3 worm cellular contexts compared by ENCODE assay signal in the genomic region with DNA sequence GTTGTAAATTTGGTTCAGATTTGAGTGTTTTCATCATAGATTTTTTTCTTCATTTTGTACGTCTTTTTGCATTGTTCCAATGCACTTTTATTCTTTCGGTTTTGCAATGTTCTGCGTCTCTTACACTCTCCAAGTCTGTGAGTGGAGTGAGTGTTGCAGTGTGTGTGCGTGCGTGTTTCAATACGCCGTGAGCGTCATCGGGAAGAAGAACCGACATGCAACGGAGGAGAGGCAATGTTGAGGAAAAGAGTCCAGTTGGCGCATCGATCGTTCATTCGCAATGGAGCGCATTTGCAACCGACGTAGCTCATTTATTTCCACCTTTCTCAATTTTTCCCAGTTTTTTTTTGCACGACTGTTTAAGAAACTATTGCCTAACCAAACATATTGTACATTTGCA.
TF ChIP-seq lines count a peak whose summit lies in the region.

A gene (plus strand): TSS at position 400 of the 400 bp plus-strand sequence.

TF ChIP-seq in whole organism, L1 larva, 84 proteins besides CTCF, POLR2A, EP300 and RAD21 (continued from another document and continues in another):
- peak; percentile 83 for TF ChIP-seq hpl-2 (GFP tag; optimal IDR thresholded peaks at IDR 0.05; lab: Kevin White, UChicago)
- peak; percentile 71 for TF ChIP-seq snpc-4 (tag; optimal IDR thresholded peaks at IDR 0.05; lab: Kevin White, UChicago)
- TF ChIP-seq lin-39 (tag; optimal IDR thresholded peaks at IDR 0.05; lab: Kevin White, UChicago), result peak; percentile 66
- peak; percentile 93 for TF ChIP-seq rnt-1 (tag; optimal IDR thresholded peaks at IDR 0.05; lab: Kevin White, UChicago)
- TF ChIP-seq nhr-47 (tag; optimal IDR thresholded peaks at IDR 0.05; lab: Kevin White, UChicago), result peak; percentile 93
- TF ChIP-seq lin-35 (GFP tag; optimal IDR thresholded peaks at IDR 0.05; lab: Kevin White, UChicago), result peak; percentile 86 to 89
- TF ChIP-seq nhr-90 (tag; optimal IDR thresholded peaks at IDR 0.05; lab: Kevin White, UChicago; ENCODE audit: poor library complexity), result peak; percentile 89
- peak; percentile 97 for TF ChIP-seq mep-1 (tag; optimal IDR thresholded peaks at IDR 0.05; lab: Kevin White, UChicago)
- TF ChIP-seq pag-3 (tag; optimal IDR thresholded peaks at IDR 0.05; lab: Kevin White, UChicago; ENCODE audit: borderline replicate concordance, insufficient read depth), result no peak
- TF ChIP-seq nhr-85 (tag; lab: Kevin White, UChicago), result peak; percentile 95
- peak; percentile 85 for TF ChIP-seq isw-1 (GFP tag; IDR thresholded peaks at IDR 0.05; lab: Robert Waterston, UW)
- peak; percentile 75 to 80 for TF ChIP-seq efl-1 (optimal IDR thresholded peaks at IDR 0.05; lab: Kevin White, UChicago)
- peak; percentile 63 to 96 for TF ChIP-seq efl-1 (GFP tag; optimal IDR thresholded peaks at IDR 0.05 in 1 of 2; lab: Kevin White, UChicago)
- peak; percentile 88 for TF ChIP-seq fos-1 (tag; optimal IDR thresholded peaks at IDR 0.05; lab: Kevin White, UChicago)
- peak; percentile 81 for TF ChIP-seq lin-15B (tag; optimal IDR thresholded peaks at IDR 0.05; lab: Kevin White, UChicago)
- TF ChIP-seq elt-2 (tag; optimal IDR thresholded peaks at IDR 0.05; lab: Kevin White, UChicago), result peak; percentile 81
- TF ChIP-seq lir-3 (tag; optimal IDR thresholded peaks at IDR 0.05; lab: Kevin White, UChicago; ENCODE audit: poor library complexity), result peak; percentile 77
- TF ChIP-seq mef-2 (tag; optimal IDR thresholded peaks at IDR 0.05; lab: Kevin White, UChicago), result peak; percentile 72
- peak; percentile 66; the same call in 1 of the 2 replicates for TF ChIP-seq mab-9 (GFP tag; IDR thresholded peaks at IDR 0.05; lab: Robert Waterston, UW)
- TF ChIP-seq grh-1 (GFP tag; IDR thresholded peaks at IDR 0.05; lab: Robert Waterston, UW), result peak; percentile 77
- peak; percentile 96 for TF ChIP-seq nhr-77 (tag; optimal IDR thresholded peaks at IDR 0.05; lab: Kevin White, UChicago)
- TF ChIP-seq aha-1 (tag; optimal IDR thresholded peaks at IDR 0.05; lab: Kevin White, UChicago), result peak; percentile 45
- peak; percentile 92 for TF ChIP-seq dsc-1 (tag; optimal IDR thresholded peaks at IDR 0.05; lab: Kevin White, UChicago)
- no peak for TF ChIP-seq ama-1 (optimal IDR thresholded peaks at IDR 0.05; lab: Kevin White, UChicago)
- peak; percentile 73 for TF ChIP-seq sox-4 (tag; optimal IDR thresholded peaks at IDR 0.05; lab: Kevin White, UChicago)
- peak; percentile 37 for TF ChIP-seq nhr-11 (tag; optimal IDR thresholded peaks at IDR 0.05; lab: Kevin White, UChicago)
- TF ChIP-seq snu-23 (GFP tag; optimal IDR thresholded peaks at IDR 0.05; lab: Kevin White, UChicago), result peak; percentile 97
- TF ChIP-seq unc-30 (tag; optimal IDR thresholded peaks at IDR 0.05; lab: Kevin White, UChicago), result no peak
- TF ChIP-seq lin-14 (GFP tag; optimal IDR thresholded peaks at IDR 0.05; lab: Kevin White, UChicago), result peak; percentile 99
- TF ChIP-seq ceh-8 (GFP tag; optimal IDR thresholded peaks at IDR 0.05; lab: Kevin White, UChicago), result peak; percentile 73
- peak; percentile 91 for TF ChIP-seq xbp-1 (tag; optimal IDR thresholded peaks at IDR 0.05; lab: Kevin White, UChicago)
- TF ChIP-seq C04F5.9 (tag; optimal IDR thresholded peaks at IDR 0.05; lab: Kevin White, UChicago), result peak; percentile 38
- TF ChIP-seq fkh-10 (GFP tag; optimal IDR thresholded peaks at IDR 0.05; lab: Kevin White, UChicago), result peak; percentile 94
- TF ChIP-seq pax-3 (tag; optimal IDR thresholded peaks at IDR 0.05; lab: Kevin White, UChicago), result peak; percentile 83
- peak; percentile 56 for TF ChIP-seq zip-4 (GFP tag; optimal IDR thresholded peaks at IDR 0.05; lab: Kevin White, UChicago)
- TF ChIP-seq hlh-4 (tag; optimal IDR thresholded peaks at IDR 0.05; lab: Kevin White, UChicago), result no peak
- TF ChIP-seq ztf-11 (tag; optimal IDR thresholded peaks at IDR 0.05; lab: Kevin White, UChicago), result peak in 1 of 2 experiments; percentile 45
- peak; percentile 86 to 93 for TF ChIP-seq lsy-2 (tag; optimal IDR thresholded peaks at IDR 0.05; lab: Kevin White, UChicago)
- peak; percentile 75 for TF ChIP-seq ceh-88 (GFP tag; IDR thresholded peaks at IDR 0.05; lab: Robert Waterston, UW)
- peak; percentile 94 for TF ChIP-seq unc-86 (tag; optimal IDR thresholded peaks at IDR 0.05; lab: Kevin White, UChicago)
- TF ChIP-seq nhr-237 (tag; optimal IDR thresholded peaks at IDR 0.05; lab: Kevin White, UChicago), result peak; percentile 82

TF ChIP-seq in whole organism, L3 larva, 47 proteins besides CTCF, POLR2A, EP300 and RAD21 (continued from another document):
- TF ChIP-seq ama-1 (optimal IDR thresholded peaks at IDR 0.05; lab: Kevin White, UChicago) (peak; percentile 16), unc-39 (tag; optimal IDR thresholded peaks at IDR 0.05; lab: Kevin White, UChicago) (no peak), ceh-82 (tag; optimal IDR thresholded peaks at IDR 0.05; lab: Kevin White, UChicago) (peak; percentile 74), fos-1 (tag; optimal IDR thresholded peaks at IDR 0.05; lab: Kevin White, UChicago) (peak; percentile 51), mml-1 (tag; optimal IDR thresholded peaks at IDR 0.05; lab: Kevin White, UChicago) (no peak), ztf-11 (tag; optimal IDR thresholded peaks at IDR 0.05; lab: Kevin White, UChicago) (no peak), ceh-16 (tag; optimal IDR thresholded peaks at IDR 0.05; lab: Kevin White, UChicago) (no peak), fkh-2 (tag; optimal IDR thresholded peaks at IDR 0.05; lab: Kevin White, UChicago) (peak; percentile 63), nhr-67 (tag; optimal IDR thresholded peaks at IDR 0.05; lab: Kevin White, UChicago) (no peak), ceh-28 (tag; optimal IDR thresholded peaks at IDR 0.05; lab: Kevin White, UChicago) (peak; percentile 94), zag-1 (tag; optimal IDR thresholded peaks at IDR 0.05; lab: Kevin White, UChicago) (peak; percentile 38), pqm-1 (tag; optimal IDR thresholded peaks at IDR 0.05; lab: Kevin White, UChicago) (peak; percentile 88), nhr-28 (tag; optimal IDR thresholded peaks at IDR 0.05; lab: Kevin White, UChicago) (no peak), mdl-1 (tag; optimal IDR thresholded peaks at IDR 0.05; lab: Kevin White, UChicago) (peak; percentile 75), nhr-11 (tag; optimal IDR thresholded peaks at IDR 0.05; lab: Kevin White, UChicago) (peak; percentile 67), hmg-11 (tag; optimal IDR thresholded peaks at IDR 0.05; lab: Kevin White, UChicago) (peak; percentile 94), ztf-4 (tag; optimal IDR thresholded peaks at IDR 0.05; lab: Kevin White, UChicago) (peak; percentile 74), unc-62 (GFP tag; optimal IDR thresholded peaks at IDR 0.05; lab: Kevin White, UChicago) (peak; percentile 90), nhr-23 (tag; optimal IDR thresholded peaks at IDR 0.05; lab: Kevin White, UChicago) (peak; percentile 94), nfya-1 (tag; optimal IDR thresholded peaks at IDR 0.05; lab: Kevin White, UChicago; ENCODE audit: insufficient read depth) (peak; percentile 93), skn-1 (tag; optimal IDR thresholded peaks at IDR 0.05; lab: Kevin White, UChicago) (peak; percentile 76), daf-12 (tag; optimal IDR thresholded peaks at IDR 0.05; lab: Kevin White, UChicago) (peak; percentile 50), lin-39 (tag; optimal IDR thresholded peaks at IDR 0.05; lab: Kevin White, UChicago) (peak; percentile 98), sea-2 (GFP tag; optimal IDR thresholded peaks at IDR 0.05; lab: Kevin White, UChicago) (peak; percentile 30), nhr-25 (tag; optimal IDR thresholded peaks at IDR 0.05; lab: Kevin White, UChicago) (peak; percentile 96), elt-2 (tag; optimal IDR thresholded peaks at IDR 0.05; lab: Kevin White, UChicago) (peak; percentile 86), nhr-12 (tag; optimal IDR thresholded peaks at IDR 0.05; lab: Kevin White, UChicago) (no peak), eor-1 (tag; optimal IDR thresholded peaks at IDR 0.05; lab: Kevin White, UChicago) (no peak), ceh-9 (tag; optimal IDR thresholded peaks at IDR 0.05; lab: Kevin White, UChicago) (no peak), jun-1 (tag; optimal IDR thresholded peaks at IDR 0.05; lab: Kevin White, UChicago) (peak; percentile 92)

TF ChIP-seq in whole organism, young adult, 124 proteins besides CTCF, POLR2A, EP300 and RAD21 (continued from another document and continues in another):
- TF ChIP-seq nfya-1 (tag; optimal IDR thresholded peaks at IDR 0.05; lab: Kevin White, UChicago; ENCODE audit: borderline replicate concordance, insufficient read depth), result no peak
- peak; percentile 85 for TF ChIP-seq rcor-1 (GFP tag; IDR thresholded peaks at IDR 0.05; lab: Robert Waterston, UW)
- TF ChIP-seq lsy-27 (tag; optimal IDR thresholded peaks at IDR 0.05; lab: Kevin White, UChicago; ENCODE audit: borderline replicate concordance, insufficient read depth), result no peak
- TF ChIP-seq chd-7 (tag; optimal IDR thresholded peaks at IDR 0.05; lab: Kevin White, UChicago), result peak; percentile 88
- TF ChIP-seq attf-5 (GFP tag; optimal IDR thresholded peaks at IDR 0.05; lab: Kevin White, UChicago), result peak; percentile 92
- no peak for TF ChIP-seq F49E8.2 (tag; optimal IDR thresholded peaks at IDR 0.05; lab: Kevin White, UChicago; ENCODE audit: insufficient read depth)
- TF ChIP-seq ztf-25 (GFP tag; IDR thresholded peaks at IDR 0.05; lab: Robert Waterston, UW), result no peak
- peak; percentile 83 for TF ChIP-seq F23B12.7 (tag; optimal IDR thresholded peaks at IDR 0.05; lab: Kevin White, UChicago; ENCODE audit: insufficient read depth)
- TF ChIP-seq Y56A3A.18 (GFP tag; IDR thresholded peaks at IDR 0.05; lab: Robert Waterston, UW), result 0 out of 2 replicates have a peak, but pooled peaks have one; percentile 60
- TF ChIP-seq F10E7.11 (tag; optimal IDR thresholded peaks at IDR 0.05; lab: Kevin White, UChicago), result no peak
- no peak for TF ChIP-seq die-1 (tag; optimal IDR thresholded peaks at IDR 0.05; lab: Kevin White, UChicago)
- TF ChIP-seq hlh-26 (GFP tag; conservative IDR thresholded peaks at IDR 0.05; lab: Robert Waterston, UW), result no peak
- TF ChIP-seq gei-17 (GFP tag; optimal IDR thresholded peaks at IDR 0.05; lab: Kevin White, UChicago), result peak; percentile 63
- peak; percentile 80 for TF ChIP-seq athp-1 (tag; optimal IDR thresholded peaks at IDR 0.05; lab: Kevin White, UChicago)
- TF ChIP-seq Y95B8A.8 (GFP tag; IDR thresholded peaks at IDR 0.05; lab: Robert Waterston, UW), result no peak
- no peak for TF ChIP-seq madf-8 (GFP tag; conservative IDR thresholded peaks at IDR 0.05; lab: Robert Waterston, UW)
- peak; percentile 45; the same call in 1 of the 2 replicates for TF ChIP-seq cebp-1 (GFP tag; IDR thresholded peaks at IDR 0.05; lab: Robert Waterston, UW)
- peak; percentile 92 for TF ChIP-seq cebp-1 (tag; optimal IDR thresholded peaks at IDR 0.05; lab: Kevin White, UChicago)
- no peak for TF ChIP-seq F39B2.1 (GFP tag; IDR thresholded peaks at IDR 0.05; lab: Robert Waterston, UW)
- peak; percentile 74 for TF ChIP-seq tlf-1 (GFP tag; optimal IDR thresholded peaks at IDR 0.05; lab: Kevin White, UChicago)
- 0 out of 2 replicates have a peak, but pooled peaks have one; percentile 36 for TF ChIP-seq ceh-100 (GFP tag; IDR thresholded peaks at IDR 0.05; lab: Robert Waterston, UW)
- TF ChIP-seq B0019.2 (GFP tag; conservative IDR thresholded peaks at IDR 0.05; lab: Robert Waterston, UW), result no peak
- TF ChIP-seq F57C9.4 (tag; optimal IDR thresholded peaks at IDR 0.05; lab: Kevin White, UChicago), result no peak
- peak; percentile 99 for TF ChIP-seq mcd-1 (GFP tag; IDR thresholded peaks at IDR 0.05; lab: Robert Waterston, UW)
- no peak for TF ChIP-seq nhr-27 (tag; optimal IDR thresholded peaks at IDR 0.05; lab: Kevin White, UChicago)
- TF ChIP-seq dox-1 (GFP tag; IDR thresholded peaks at IDR 0.05; lab: Robert Waterston, UW), result peak; percentile 89
- no peak for TF ChIP-seq ztf-28 (GFP tag; IDR thresholded peaks at IDR 0.05; lab: Robert Waterston, UW)
- no peak for TF ChIP-seq madf-6 (GFP tag; IDR thresholded peaks at IDR 0.05; lab: Robert Waterston, UW)
- peak; percentile 63 for TF ChIP-seq tbp1 (GFP tag; optimal IDR thresholded peaks at IDR 0.05; lab: Kevin White, UChicago)
- TF ChIP-seq ztf-18 (tag; optimal IDR thresholded peaks at IDR 0.05; lab: Kevin White, UChicago), result peak; percentile 60
- TF ChIP-seq bed-1 (GFP tag; IDR thresholded peaks at IDR 0.05; lab: Robert Waterston, UW), result no peak
- no peak for TF ChIP-seq attf-3 (GFP tag; conservative IDR thresholded peaks at IDR 0.05; lab: Robert Waterston, UW)
- no peak for TF ChIP-seq hlh-12 (tag; optimal IDR thresholded peaks at IDR 0.05; lab: Kevin White, UChicago)
- no peak for TF ChIP-seq madf-3 (GFP tag; IDR thresholded peaks at IDR 0.05; lab: Robert Waterston, UW)
- TF ChIP-seq lag-1 (GFP tag; IDR thresholded peaks at IDR 0.05; lab: Robert Waterston, UW), result no peak
- TF ChIP-seq F55B11.4 (tag; optimal IDR thresholded peaks at IDR 0.05; lab: Kevin White, UChicago; ENCODE audit: borderline replicate concordance, insufficient read depth), result no peak
- TF ChIP-seq lin-35 (GFP tag; optimal IDR thresholded peaks at IDR 0.05; lab: Kevin White, UChicago), result peak in 1 of 3 experiments; percentile 56
- TF ChIP-seq snpc-1.3 (tag; optimal IDR thresholded peaks at IDR 0.05; lab: Kevin White, UChicago; ENCODE audit: insufficient read depth), result no peak
- no peak for TF ChIP-seq T26A5.8 (tag; optimal IDR thresholded peaks at IDR 0.05; lab: Kevin White, UChicago)
- no peak for TF ChIP-seq ceh-40 (GFP tag; IDR thresholded peaks at IDR 0.05; lab: Robert Waterston, UW)
- no peak for TF ChIP-seq xnd-1 (tag; optimal IDR thresholded peaks at IDR 0.05; lab: Kevin White, UChicago)
- TF ChIP-seq lin-40 (tag; optimal IDR thresholded peaks at IDR 0.05; lab: Kevin White, UChicago), result peak; percentile 94
- TF ChIP-seq unc-130 (GFP tag; optimal IDR thresholded peaks at IDR 0.05; lab: Kevin White, UChicago), result no peak
- no peak for TF ChIP-seq ztf-6 (GFP tag; IDR thresholded peaks at IDR 0.05; lab: Robert Waterston, UW)
- no peak for TF ChIP-seq lsl-1 (GFP tag; optimal IDR thresholded peaks at IDR 0.05; lab: Kevin White, UChicago)
- peak; percentile 66; the same call in 1 of the 2 replicates for TF ChIP-seq Y53G8AR.9 (GFP tag; conservative IDR thresholded peaks at IDR 0.05; lab: Robert Waterston, UW)
- peak; percentile 76 for TF ChIP-seq atf-7 (tag; optimal IDR thresholded peaks at IDR 0.05; lab: Kevin White, UChicago)
- TF ChIP-seq sptf-2 (GFP tag; optimal IDR thresholded peaks at IDR 0.05; lab: Kevin White, UChicago), result no peak
- no peak for TF ChIP-seq snpc-3.4 (tag; optimal IDR thresholded peaks at IDR 0.05; lab: Kevin White, UChicago)
- no peak for TF ChIP-seq egl-18 (GFP tag; IDR thresholded peaks at IDR 0.05; lab: Robert Waterston, UW)
- TF ChIP-seq ceh-91 (GFP tag; IDR thresholded peaks at IDR 0.05; lab: Robert Waterston, UW), result no peak
- no peak for TF ChIP-seq T07F8.4 (tag; optimal IDR thresholded peaks at IDR 0.05; lab: Kevin White, UChicago)
- TF ChIP-seq madf-10 (tag; optimal IDR thresholded peaks at IDR 0.05; lab: Kevin White, UChicago), result peak; percentile 82
- no peak for TF ChIP-seq ceh-79 (tag; optimal IDR thresholded peaks at IDR 0.05; lab: Kevin White, UChicago)
- TF ChIP-seq mxl-1 (tag; optimal IDR thresholded peaks at IDR 0.05; lab: Kevin White, UChicago), result no peak
- peak; percentile 66 for TF ChIP-seq ets-4 (GFP tag; optimal IDR thresholded peaks at IDR 0.05; lab: Kevin White, UChicago)
- TF ChIP-seq aptf-3 (GFP tag; IDR thresholded peaks at IDR 0.05; lab: Robert Waterston, UW), result no peak
- no peak for TF ChIP-seq attf-6 (GFP tag; IDR thresholded peaks at IDR 0.05; lab: Robert Waterston, UW)
- TF ChIP-seq nfya-2 (GFP tag; IDR thresholded peaks at IDR 0.05; lab: Robert Waterston, UW), result no peak
- TF ChIP-seq egrh-3 (GFP tag; IDR thresholded peaks at IDR 0.05; lab: Robert Waterston, UW), result peak; percentile 35; the same call in 1 of the 2 replicates
- 0 out of 2 replicates have a peak, but pooled peaks have one; percentile 15 for TF ChIP-seq aptf-2 (GFP tag; conservative IDR thresholded peaks at IDR 0.05; lab: Robert Waterston, UW)
- TF ChIP-seq lin-54 (GFP tag; optimal IDR thresholded peaks at IDR 0.05; lab: Kevin White, UChicago), result peak; percentile 59
- TF ChIP-seq K11D2.4 (GFP tag; IDR thresholded peaks at IDR 0.05; lab: Robert Waterston, UW), result peak; percentile 82
- no peak for TF ChIP-seq rpc-1 (optimal IDR thresholded peaks at IDR 0.05; lab: Kevin White, UChicago)
- no peak for TF ChIP-seq rpc-1 (tag; optimal IDR thresholded peaks at IDR 0.05; lab: Kevin White, UChicago)
